Fruit fly (Drosophila melanogaster) whole organism, wandering third instar larva: ENCODE results near the gene elB.

Experiments
- Abd-B ChIP-seq: fragments of >200 bp; optimal IDR thresholded peaks from 2 replicates; lab custom pipeline; 2017; ENCODE audit warnings: missing biosample characterization, missing genetic modification characterization
- Hr83 ChIP-seq: fragments of 200-300 bp; sonication (Bioruptor generic); optimal IDR thresholded peaks from 2 replicates; lab custom pipeline; 2016; ENCODE audit warnings: missing biosample characterization, mild to moderate bottlenecking, missing genetic modification characterization, moderate library complexity; ENCODE audit not compliant: poor library complexity, severe bottlenecking
- Mio ChIP-seq: sonication (Bioruptor generic); optimal IDR thresholded peaks from 2 replicates; lab custom pipeline; 2016; ENCODE audit warnings: missing biosample characterization, missing genetic modification characterization
- lola ChIP-seq: fragments of >200 bp; optimal IDR thresholded peaks from 2 replicates; lab custom pipeline; 2017; ENCODE audit warnings: missing biosample characterization, missing genetic modification characterization
- sage ChIP-seq: fragments of 200-800 bp; sonication (Bioruptor generic); optimal IDR thresholded peaks from 2 replicates; lab custom pipeline; 2016; ENCODE audit warnings: missing biosample characterization, mild to moderate bottlenecking, missing genetic modification characterization
- woc ChIP-seq: sonication (Bioruptor generic); optimal IDR thresholded peaks from 2 replicates; lab custom pipeline; 2016; ENCODE audit warnings: missing biosample characterization, mild to moderate bottlenecking, missing genetic modification characterization

- TF ChIP-seq Abd-B (no peak), woc (GFP tag; lab: Kevin White, UChicago) (no peak), Mio (GFP tag; lab: Kevin White, UChicago) (no peak), sage (GFP tag; lab: Kevin White, UChicago) (no peak), Hr83 (GFP tag; lab: Kevin White, UChicago) (no peak), lola (no peak)
These were observed 4.5 kb downstream of the elB start for dm6 chr2L:14404744-14405449.
